Worm (Caenorhabditis elegans): ENCODE data around the gene T20B5.2.

ce11 chrX:9314397-9314796, 16.6 kb upstream of the T20B5.2 start, which contains the start of gene ttr-38:
- TF ChIP-seq madf-8 (GFP tag; conservative IDR thresholded peaks at IDR 0.05) = no peak
- no peak for TF ChIP-seq dox-1 (GFP tag; IDR thresholded peaks at IDR 0.05)
- no peak for TF ChIP-seq F57C9.4 (tag; optimal IDR thresholded peaks at IDR 0.05)
- TF ChIP-seq lin-26 (GFP tag; IDR thresholded peaks at IDR 0.05) = no peak
